Fruit fly (Drosophila melanogaster) whole organism, embryonic: ENCODE data around the gene Prx2.

ENCODE experiments used
- Ada2b ChIP-seq: fragments of 200-800 bp; sonication (Bioruptor generic); IDR thresholded peaks from 2 replicates; pipeline ENCODE4 v1.3.6; 2022; ENCODE audit warnings: missing biosample characterization, missing genetic modification characterization
- Asciz ChIP-seq: fragments of 200-800 bp; sonication (Bioruptor generic); optimal IDR thresholded peaks from 2 replicates; lab custom pipeline; 2017; ENCODE audit warnings: missing biosample characterization, mild to moderate bottlenecking, missing genetic modification characterization, missing genetic modification reagents
- CG12071 ChIP-seq: fragments of 200-800 bp; sonication (Bioruptor generic); optimal IDR thresholded peaks from 3 replicates; lab custom pipeline; 2018; ENCODE audit warnings: missing biosample characterization, mild to moderate bottlenecking, missing genetic modification characterization
- CG14014 ChIP-seq: fragments of 200-800 bp; sonication (Bioruptor generic); IDR thresholded peaks from 2 replicates; pipeline ENCODE4 v1.3.6; 2022; ENCODE audit warnings: missing biosample characterization, missing genetic modification characterization
- CG8944 ChIP-seq: fragments of 200-800 bp; sonication (Bioruptor generic); optimal IDR thresholded peaks from 3 replicates; lab custom pipeline; 2016; ENCODE audit warnings: missing biosample characterization, missing genetic modification characterization
- Ets65A ChIP-seq: fragments of 200-800 bp; sonication (Bioruptor generic); peaks from one replicate; lab custom pipeline; 2016; ENCODE audit warnings: missing biosample characterization, missing genetic modification characterization
- Nf-YA ChIP-seq: fragments of 200-800 bp; sonication (Bioruptor generic); IDR thresholded peaks from 2 replicates; pipeline ENCODE4 v1.3.6; 2022; ENCODE audit warnings: missing biosample characterization, missing genetic modification characterization
- ap ChIP-seq: fragments of 200-800 bp; sonication (Bioruptor generic); IDR thresholded peaks from 2 replicates; pipeline ENCODE4 v1.3.6; 2022; ENCODE audit warnings: missing biosample characterization, missing genetic modification characterization
- danr ChIP-seq: fragments of 200-800 bp; sonication (Bioruptor generic); IDR thresholded peaks from 2 replicates; pipeline ENCODE4 v1.3.6; 2022; ENCODE audit warnings: missing biosample characterization, missing genetic modification characterization
- gsb ChIP-seq: fragments of 200-800 bp; sonication (Bioruptor generic); IDR thresholded peaks from 2 replicates; pipeline ENCODE4 v1.3.6; 2022; ENCODE audit warnings: missing biosample characterization, missing genetic modification characterization
- hth ChIP-seq: fragments of >200 bp; optimal IDR thresholded peaks from 2 replicates; lab custom pipeline; 2017; ENCODE audit warnings: inconsistent platforms
- sob ChIP-seq: fragments of 200-800 bp; sonication (Bioruptor generic); IDR thresholded peaks from 2 replicates; pipeline ENCODE4 v1.3.6; 2022; ENCODE audit warnings: missing biosample characterization, missing genetic modification characterization
- toy ChIP-seq: fragments of 200-800 bp; sonication (Bioruptor generic); IDR thresholded peaks from 2 replicates; pipeline ENCODE4 v1.3.6; 2022; ENCODE audit warnings: missing biosample characterization, missing genetic modification characterization

DNA sequence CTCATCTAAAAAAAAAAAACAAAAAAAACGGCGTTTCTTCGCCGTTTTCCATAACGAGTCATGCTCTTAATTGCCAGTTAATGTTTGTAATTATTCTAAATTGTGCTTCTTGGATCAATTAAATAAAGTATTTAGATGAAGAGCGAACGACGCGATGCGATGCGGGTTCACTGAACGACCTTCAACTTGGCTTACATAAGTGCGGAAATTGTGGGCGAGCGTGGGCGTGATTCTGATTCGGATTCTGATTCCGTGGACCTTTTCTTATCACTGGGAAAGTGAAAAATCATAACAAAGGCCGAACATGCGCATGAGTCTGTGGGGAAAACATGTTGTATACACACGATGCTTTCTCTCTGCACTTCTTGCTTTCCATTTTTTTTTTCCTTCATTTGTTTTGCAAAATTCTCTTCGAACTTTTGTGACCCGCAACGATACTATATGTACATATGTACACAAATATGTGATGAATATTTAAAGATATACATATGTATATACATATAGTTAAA, 45.9 kb downstream of the Prx2 start:
- TF ChIP-seq hth (no peak), sob (no peak), gsb (GFP tag; lab: Robert Waterston, UW) (no peak), CG8944 (no peak), Ada2b (GFP tag; lab: Robert Waterston, UW) (no peak), toy (GFP tag; lab: Robert Waterston, UW) (no peak), ap (GFP tag; lab: Robert Waterston, UW) (no peak), CG14014 (GFP tag; lab: Robert Waterston, UW) (no peak), Ets65A (GFP tag; lab: Kevin White, UChicago) (no peak), Asciz (GFP tag; lab: Kevin White, UChicago) (no peak), danr (GFP tag; lab: Robert Waterston, UW) (no peak), Nf-YA (no peak), CG12071 (no peak)
